Fruit fly (Drosophila melanogaster): ENCODE measurements around the gene Tsp86D.

The Tsp86D gene

dm6 chr3R:10872820-10873219, 4.3 kb downstream of the Tsp86D start, which contains the start of gene CG4596:
TSS of gene CG4596 (plus strand) at chr3R:10873038.
- no peak for TF ChIP-seq toe (GFP tag; optimal IDR thresholded peaks at IDR 0.05)
- no peak for TF ChIP-seq CG1620 (GFP tag; optimal IDR thresholded peaks at IDR 0.05)
- TF ChIP-seq cnc (optimal IDR thresholded peaks at IDR 0.05) = no peak
- TF ChIP-seq tj (GFP tag; optimal IDR thresholded peaks at IDR 0.05) = no peak
- TF ChIP-seq CG33017 (tag; optimal IDR thresholded peaks at IDR 0.05) = no peak

dm6 chr3R:10875515-10876434, 7.3 kb downstream of the Tsp86D start, which contains the start of gene Sodh2:
TSS of gene Sodh2 (plus strand) at chr3R:10876384.
- TF ChIP-seq CG12768 (GFP tag; optimal IDR thresholded peaks at IDR 0.05) (peak; percentile 89), pad (GFP tag; optimal IDR thresholded peaks at IDR 0.05) (peak; percentile 90), Crg-1 (GFP tag; optimal IDR thresholded peaks at IDR 0.05) (peak; percentile 69), CG7045 (GFP tag; optimal IDR thresholded peaks at IDR 0.05) (peak; percentile 86), CG14711 (tag; optimal IDR thresholded peaks at IDR 0.05) (peak; percentile 91), kay (GFP tag; ENCODE audit: borderline replicate concordance) (peak; percentile 95), CG5204 (GFP tag; optimal IDR thresholded peaks at IDR 0.05) (no peak), CG7101 (tag; optimal IDR thresholded peaks at IDR 0.05) (peak; percentile 92), ovo (GFP tag; optimal IDR thresholded peaks at IDR 0.05) (peak; percentile 82), Hr96 (GFP tag; optimal IDR thresholded peaks at IDR 0.05) (peak; percentile 33), CG11617 (GFP tag; optimal IDR thresholded peaks at IDR 0.05) (peak; percentile 78), CG33017 (tag; optimal IDR thresholded peaks at IDR 0.05) (peak; percentile 96), cic (GFP tag; optimal IDR thresholded peaks at IDR 0.05) (peak; percentile 93), toe (GFP tag; optimal IDR thresholded peaks at IDR 0.05) (peak; percentile 62), CG1620 (GFP tag; optimal IDR thresholded peaks at IDR 0.05) (no peak), bab1 (GFP tag; optimal IDR thresholded peaks at IDR 0.05) (peak; percentile 55), Mnt (GFP tag; optimal IDR thresholded peaks at IDR 0.05) (peak; percentile 61), Clk (GFP tag; optimal IDR thresholded peaks at IDR 0.05) (peak; percentile 25), cnc (optimal IDR thresholded peaks at IDR 0.05) (no peak), tj (GFP tag; optimal IDR thresholded peaks at IDR 0.05) (peak; percentile 37)

- TF ChIP-seq CG11617 (GFP tag; optimal IDR thresholded peaks at IDR 0.05) = no peak
Observed at dm6 chr3R:10877808-10878207, 9.3 kb downstream of the Tsp86D start.

- no peak for TF ChIP-seq bab1 (GFP tag; optimal IDR thresholded peaks at IDR 0.05)
- TF ChIP-seq CG7045 (GFP tag; optimal IDR thresholded peaks at IDR 0.05) = no peak
- TF ChIP-seq CG1620 (GFP tag; optimal IDR thresholded peaks at IDR 0.05) = no peak
- no peak for TF ChIP-seq Mnt (GFP tag; optimal IDR thresholded peaks at IDR 0.05)
- TF ChIP-seq kay (GFP tag; ENCODE audit: borderline replicate concordance) = no peak
- no peak for TF ChIP-seq Crg-1 (GFP tag; optimal IDR thresholded peaks at IDR 0.05)
- no peak for TF ChIP-seq CG14711 (tag; optimal IDR thresholded peaks at IDR 0.05)
- TF ChIP-seq CG11617 (GFP tag; optimal IDR thresholded peaks at IDR 0.05) = no peak
- TF ChIP-seq Clk (GFP tag; optimal IDR thresholded peaks at IDR 0.05) = no peak
- TF ChIP-seq CG7101 (tag; optimal IDR thresholded peaks at IDR 0.05) = no peak
- TF ChIP-seq pad (GFP tag; optimal IDR thresholded peaks at IDR 0.05) = no peak
- TF ChIP-seq CG12768 (GFP tag; optimal IDR thresholded peaks at IDR 0.05) = no peak
- no peak for TF ChIP-seq ovo (GFP tag; optimal IDR thresholded peaks at IDR 0.05)
- TF ChIP-seq CG5204 (GFP tag; optimal IDR thresholded peaks at IDR 0.05) = no peak
Observed at dm6 chr3R:10878628-10879027, 10.1 kb downstream of the Tsp86D start.

dm6 chr3R:10879219-10879618, 10.7 kb downstream of the Tsp86D start, which contains the start of gene CG14695:
TSS of gene CG14695 (minus strand) at chr3R:10879319.
- TF ChIP-seq ovo (GFP tag; optimal IDR thresholded peaks at IDR 0.05) (no peak), Clk (GFP tag; optimal IDR thresholded peaks at IDR 0.05) (no peak), CG1620 (GFP tag; optimal IDR thresholded peaks at IDR 0.05) (no peak), CG11617 (GFP tag; optimal IDR thresholded peaks at IDR 0.05) (no peak), CG5204 (GFP tag; optimal IDR thresholded peaks at IDR 0.05) (no peak), Mnt (GFP tag; optimal IDR thresholded peaks at IDR 0.05) (no peak), bab1 (GFP tag; optimal IDR thresholded peaks at IDR 0.05) (no peak), Crg-1 (GFP tag; optimal IDR thresholded peaks at IDR 0.05) (no peak), CG33017 (tag; optimal IDR thresholded peaks at IDR 0.05) (no peak)

- TF ChIP-seq ovo (GFP tag; optimal IDR thresholded peaks at IDR 0.05) (peak; percentile 9), kay (GFP tag; ENCODE audit: borderline replicate concordance) (no peak), CG33017 (tag; optimal IDR thresholded peaks at IDR 0.05) (no peak), tj (GFP tag; optimal IDR thresholded peaks at IDR 0.05) (no peak), CG1620 (GFP tag; optimal IDR thresholded peaks at IDR 0.05) (peak; percentile 70), bab1 (GFP tag; optimal IDR thresholded peaks at IDR 0.05) (peak; percentile 71), toe (GFP tag; optimal IDR thresholded peaks at IDR 0.05) (peak; percentile 64), CG14711 (tag; optimal IDR thresholded peaks at IDR 0.05) (peak; percentile 8), cic (GFP tag; optimal IDR thresholded peaks at IDR 0.05) (peak; percentile 18), CG12768 (GFP tag; optimal IDR thresholded peaks at IDR 0.05) (peak; percentile 39), Crg-1 (GFP tag; optimal IDR thresholded peaks at IDR 0.05) (peak; percentile 53), cnc (optimal IDR thresholded peaks at IDR 0.05) (no peak), CG7045 (GFP tag; optimal IDR thresholded peaks at IDR 0.05) (no peak), pad (GFP tag; optimal IDR thresholded peaks at IDR 0.05) (no peak), Mnt (GFP tag; optimal IDR thresholded peaks at IDR 0.05) (peak; percentile 56), CG7101 (tag; optimal IDR thresholded peaks at IDR 0.05) (no peak), Clk (GFP tag; optimal IDR thresholded peaks at IDR 0.05) (no peak), CG5204 (GFP tag; optimal IDR thresholded peaks at IDR 0.05) (no peak), CG11617 (GFP tag; optimal IDR thresholded peaks at IDR 0.05) (no peak), Hr96 (GFP tag; optimal IDR thresholded peaks at IDR 0.05) (peak; percentile 43)
Observed at dm6 chr3R:10881824-10882559, 13.5 kb downstream of the Tsp86D start, which contains the start of gene Tpc1. TSS of gene Tpc1 (minus strand) at chr3R:10882188.
